Worm (Caenorhabditis elegans): Measurements from ENCODE around the gene spp-1.
A peak's percentile ranks its signal among the peaks of the same experiment; 100 is the strongest.

spp-1 gene

ce11 chrIII:10318755-10319154 is 36.7 kb downstream of the spp-1 start, which contains the start of gene unc-69:
Gene unc-69, plus strand, starts transcription at chrIII:10318939.
- TF ChIP-seq pros-1 (tag; optimal IDR thresholded peaks at IDR 0.05) (no peak), ceh-31 (tag; optimal IDR thresholded peaks at IDR 0.05) (peak; percentile 35), ref-2 (tag; optimal IDR thresholded peaks at IDR 0.05) (peak; percentile 30), nhr-11 (tag; optimal IDR thresholded peaks at IDR 0.05) (no peak), unc-55 (GFP tag; optimal IDR thresholded peaks at IDR 0.05) (peak; percentile 10), dve-1 (tag; optimal IDR thresholded peaks at IDR 0.05) (peak; percentile 2), elt-4 (tag; optimal IDR thresholded peaks at IDR 0.05) (no peak), ceh-24 (tag; optimal IDR thresholded peaks at IDR 0.05) (no peak), ceh-48 (tag; optimal IDR thresholded peaks at IDR 0.05) (peak; percentile 99), unc-42 (tag; optimal IDR thresholded peaks at IDR 0.05) (peak; percentile 51), ceh-34 (tag; optimal IDR thresholded peaks at IDR 0.05) (peak; percentile 30), ceh-18 (tag; optimal IDR thresholded peaks at IDR 0.05) (peak; percentile 6), nfya-1 (tag; optimal IDR thresholded peaks at IDR 0.05) (peak; percentile 75)

ce11 chrIII:10318062-10318609 is 37.3 kb downstream of the spp-1 start, which contains the start of the genes unc-50 and ostf-4:
Gene unc-50, minus strand, starts transcription at chrIII:10318162.
Gene ostf-4, minus strand, starts transcription at chrIII:10318559.
- TF ChIP-seq ceh-19 (GFP tag; optimal IDR thresholded peaks at IDR 0.05), result no peak
- no peak for TF ChIP-seq fkh-6 (tag; optimal IDR thresholded peaks at IDR 0.05)
- no peak for TF ChIP-seq unc-55 (GFP tag; optimal IDR thresholded peaks at IDR 0.05)
- TF ChIP-seq ahr-1 (tag; optimal IDR thresholded peaks at IDR 0.05), result no peak
- no peak for TF ChIP-seq ceh-22 (tag; optimal IDR thresholded peaks at IDR 0.05)
- no peak for TF ChIP-seq mec-3 (tag; optimal IDR thresholded peaks at IDR 0.05; ENCODE audit: borderline replicate concordance)
- no peak for TF ChIP-seq gmeb-2 (tag; optimal IDR thresholded peaks at IDR 0.05)
- no peak for TF ChIP-seq ceh-14 (tag; optimal IDR thresholded peaks at IDR 0.05)
- no peak for TF ChIP-seq pros-1 (tag; optimal IDR thresholded peaks at IDR 0.05)
- TF ChIP-seq T23F11.4 (GFP tag; optimal IDR thresholded peaks at IDR 0.05), result no peak

- TF ChIP-seq elt-2 (tag; optimal IDR thresholded peaks at IDR 0.05) (peak; percentile 39), unc-42 (tag; optimal IDR thresholded peaks at IDR 0.05) (no peak)
Measured at ce11 chrIII:10314234-10314633, 41.2 kb downstream of the spp-1 start.

ce11 chrIII:10311016-10311415 is 44.5 kb downstream of the spp-1 start, which contains the start of gene T07A5.7:
Gene T07A5.7, minus strand, starts transcription at chrIII:10311116.
- no peak for TF ChIP-seq ama-1 (optimal IDR thresholded peaks at IDR 0.05)
- no peak for TF ChIP-seq pag-3 (tag; optimal IDR thresholded peaks at IDR 0.05; ENCODE audit: borderline replicate concordance)
- no peak for TF ChIP-seq mec-3 (tag; optimal IDR thresholded peaks at IDR 0.05; ENCODE audit: borderline replicate concordance)
- TF ChIP-seq sox-4 (tag; optimal IDR thresholded peaks at IDR 0.05), result no peak

- TF ChIP-seq fkh-10 (GFP tag; optimal IDR thresholded peaks at IDR 0.05), result no peak
- no peak for TF ChIP-seq odd-2 (tag; optimal IDR thresholded peaks at IDR 0.05)
- no peak for TF ChIP-seq elt-4 (tag; optimal IDR thresholded peaks at IDR 0.05)
- no peak for TF ChIP-seq pha-4 (tag; optimal IDR thresholded peaks at IDR 0.05)
- no peak for TF ChIP-seq ets-4 (tag; optimal IDR thresholded peaks at IDR 0.05)
Measured at ce11 chrIII:10306049-10306448, 49.4 kb downstream of the spp-1 start, which contains the start of gene T07A5.1. Gene T07A5.1, minus strand, starts transcription at chrIII:10306197.

- TF ChIP-seq unc-86 (tag; optimal IDR thresholded peaks at IDR 0.05) (no peak), ceh-22 (tag; optimal IDR thresholded peaks at IDR 0.05) (no peak), che-1 (tag; optimal IDR thresholded peaks at IDR 0.05) (no peak), hlh-15 (tag; optimal IDR thresholded peaks at IDR 0.05) (no peak), ztf-16 (tag; optimal IDR thresholded peaks at IDR 0.05) (no peak), elt-2 (tag; optimal IDR thresholded peaks at IDR 0.05) (no peak), nhr-11 (tag; optimal IDR thresholded peaks at IDR 0.05) (no peak), unc-55 (GFP tag; optimal IDR thresholded peaks at IDR 0.05) (no peak), elt-4 (tag; optimal IDR thresholded peaks at IDR 0.05) (no peak), C38D4.7 (GFP tag; optimal IDR thresholded peaks at IDR 0.05) (no peak), pha-4 (tag; optimal IDR thresholded peaks at IDR 0.05) (no peak), ceh-18 (tag; optimal IDR thresholded peaks at IDR 0.05) (no peak), gmeb-2 (tag; optimal IDR thresholded peaks at IDR 0.05) (no peak), ceh-2 (tag; optimal IDR thresholded peaks at IDR 0.05) (no peak), ceh-6 (GFP tag; optimal IDR thresholded peaks at IDR 0.05) (no peak)
Measured at ce11 chrIII:10305295-10305694, 50.2 kb downstream of the spp-1 start.
